Worm (Caenorhabditis elegans) whole organism, L4/young adult: ENCODE results near the gene C53B7.2.

Experiments used
- W03F9.2 ChIP-seq: fragments of 150-350 bp; optimal IDR thresholded peaks from 2 replicates; lab custom pipeline; 2014; ENCODE audit warnings: missing biosample characterization, missing genetic modification characterization
- dao-5 ChIP-seq: sonication (generic microtip); optimal IDR thresholded peaks from 2 replicates; lab custom pipeline; 2016; ENCODE audit warnings: missing genotype, missing genetic modification characterization, moderate library complexity, missing compliant biosample characterization

DNA sequence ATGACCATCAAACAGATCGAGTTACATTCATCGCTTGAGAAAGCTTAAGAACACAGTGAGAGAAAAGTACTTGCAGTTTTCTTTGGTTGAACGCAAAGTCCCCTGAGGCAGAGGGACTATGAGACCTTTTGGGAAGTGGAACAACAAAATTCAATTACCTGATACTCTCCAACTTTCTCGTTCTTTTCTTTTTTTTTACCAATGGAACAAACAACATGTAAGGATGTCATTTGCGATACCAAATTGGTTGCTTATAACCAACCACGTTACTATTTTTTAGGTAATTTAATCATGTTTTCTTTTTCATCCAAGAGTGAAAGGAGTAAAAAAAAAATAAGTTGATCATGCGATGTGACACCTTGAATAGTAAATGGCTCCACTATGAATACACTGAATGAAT, 10.8 kb downstream of the C53B7.2 start:
- TF ChIP-seq dao-5 (no peak), W03F9.2 (tag; lab: Kevin White, UChicago) (no peak)
